Fruit fly (Drosophila melanogaster) whole organism, adult: ENCODE results near the gene Ho.

ENCODE experiments used
- CG11617 ChIP-seq: fragments of 200-800 bp; sonication (Bioruptor generic); optimal IDR thresholded peaks from 2 replicates; lab custom pipeline; 2017; ENCODE audit warnings: mild to moderate bottlenecking, missing biosample characterization, missing genetic modification reagents, missing genetic modification characterization
- CG12768 ChIP-seq: fragments of 200-800 bp; sonication (Bioruptor generic); optimal IDR thresholded peaks from 2 replicates; lab custom pipeline; 2017; ENCODE audit warnings: missing biosample characterization, missing genetic modification characterization, mild to moderate bottlenecking, moderate library complexity, missing genetic modification reagents
- CG14711 ChIP-seq: fragments of 200-800 bp; sonication (Bioruptor generic); optimal IDR thresholded peaks from 2 replicates; lab custom pipeline; 2018; ENCODE audit warnings: missing biosample characterization, mild to moderate bottlenecking, missing genetic modification characterization, moderate library complexity
- CG1620 ChIP-seq: fragments of 200-800 bp; sonication (Bioruptor generic); optimal IDR thresholded peaks from 2 replicates; lab custom pipeline; 2016; ENCODE audit warnings: missing biosample characterization, missing genetic modification characterization
- CG33017 ChIP-seq: fragments of 200-800 bp; sonication (Bioruptor generic); optimal IDR thresholded peaks from 2 replicates; lab custom pipeline; 2018; ENCODE audit warnings: missing biosample characterization, mild to moderate bottlenecking, missing genetic modification characterization, moderate library complexity
- CG5204 ChIP-seq: fragments of 200-800 bp; sonication (Bioruptor generic); optimal IDR thresholded peaks from 2 replicates; lab custom pipeline; 2016; ENCODE audit warnings: missing biosample characterization, missing genetic modification characterization
- CG7045 ChIP-seq: fragments of 200-800 bp; sonication (Bioruptor generic); optimal IDR thresholded peaks from 2 replicates; lab custom pipeline; 2017; ENCODE audit warnings: missing biosample characterization, mild to moderate bottlenecking, missing genetic modification characterization
- CG7101 ChIP-seq: fragments of 200-800 bp; sonication (Bioruptor generic); optimal IDR thresholded peaks from 2 replicates; lab custom pipeline; 2018; ENCODE audit warnings: missing biosample characterization, mild to moderate bottlenecking, missing genetic modification characterization, moderate library complexity
- Clk ChIP-seq: fragments of 200-800 bp; sonication (Bioruptor generic); optimal IDR thresholded peaks from 2 replicates; lab custom pipeline; 2017; ENCODE audit warnings: missing biosample characterization, missing genetic modification characterization
- Crg-1 ChIP-seq: fragments of 200-800 bp; sonication (Bioruptor generic); optimal IDR thresholded peaks from 2 replicates; lab custom pipeline; 2016; ENCODE audit warnings: missing biosample characterization, missing genetic modification characterization
- Hr96 ChIP-seq: fragments of 200-800 bp; sonication (Bioruptor generic); optimal IDR thresholded peaks from 2 replicates; lab custom pipeline; 2016; ENCODE audit warnings: missing biosample characterization, missing genetic modification characterization
- Mnt ChIP-seq: fragments of 200-800 bp; sonication (Bioruptor generic); optimal IDR thresholded peaks from 2 replicates; lab custom pipeline; 2016; ENCODE audit warnings: missing biosample characterization, mild to moderate bottlenecking, missing genetic modification characterization
- bab1 ChIP-seq: fragments of 200-800 bp; sonication (Bioruptor generic); optimal IDR thresholded peaks from 3 replicates; lab custom pipeline; 2019; ENCODE audit warnings: missing biosample characterization, mild to moderate bottlenecking, missing genetic modification characterization, moderate library complexity
- cic ChIP-seq: fragments of 200-800 bp; sonication (Bioruptor generic); optimal IDR thresholded peaks from 2 replicates; lab custom pipeline; 2017; ENCODE audit warnings: missing biosample characterization, mild to moderate bottlenecking, missing genetic modification characterization, moderate library complexity
- cnc ChIP-seq, 2 experiments: fragments of >200 bp; optimal IDR thresholded peaks; 2 replicates each; lab custom pipeline; 2017
- kay ChIP-seq: fragments of 200-800 bp; sonication (Bioruptor generic); peaks from one replicate; lab custom pipeline; 2016; ENCODE audit warnings: missing biosample characterization, missing genetic modification characterization, borderline replicate concordance
- ovo ChIP-seq: fragments of 200-800 bp; sonication (Bioruptor generic); optimal IDR thresholded peaks from 2 replicates; lab custom pipeline; 2016; ENCODE audit warnings: missing biosample characterization, missing genetic modification characterization
- pad ChIP-seq: fragments of 200-800 bp; sonication (Bioruptor generic); optimal IDR thresholded peaks from 3 replicates; lab custom pipeline; 2017; ENCODE audit warnings: missing biosample characterization, missing genetic modification characterization, mild to moderate bottlenecking, moderate library complexity, missing genetic modification reagents
- tj ChIP-seq: fragments of 200-800 bp; sonication (Bioruptor generic); optimal IDR thresholded peaks from 3 replicates; lab custom pipeline; 2017; ENCODE audit warnings: missing biosample characterization, mild to moderate bottlenecking, missing genetic modification characterization, moderate library complexity
- toe ChIP-seq: fragments of 200-800 bp; sonication (Bioruptor generic); optimal IDR thresholded peaks from 2 replicates; lab custom pipeline; 2016; ENCODE audit warnings: missing biosample characterization, missing genetic modification characterization

The Ho gene

dm6 chr3R:11700314-11700713 lies 20.8 kb downstream of the Ho start, which contains the start of gene CG14718:
CG14718 (plus strand) TSS chr3R:11700614.
- TF ChIP-seq pad (GFP tag; lab: Kevin White, UChicago) (no peak), CG11617 (GFP tag; lab: Kevin White, UChicago) (no peak), CG7101 (no peak), kay (no peak), bab1 (GFP tag; lab: Kevin White, UChicago) (no peak)

dm6 chr3R:11703730-11704129 lies 24.2 kb downstream of the Ho start, which contains the start of gene I-t:
I-t (plus strand) TSS chr3R:11704030.
- TF ChIP-seq CG12768 (GFP tag; lab: Kevin White, UChicago) (no peak), CG33017 (tag; lab: Kevin White, UChicago) (no peak), cic (GFP tag; lab: Kevin White, UChicago) (no peak), Crg-1 (GFP tag; lab: Kevin White, UChicago) (no peak), CG14711 (tag; lab: Kevin White, UChicago) (no peak), CG5204 (GFP tag; lab: Kevin White, UChicago) (no peak), CG1620 (no peak), bab1 (GFP tag; lab: Kevin White, UChicago) (no peak), ovo (GFP tag; lab: Kevin White, UChicago) (no peak), Hr96 (GFP tag; lab: Kevin White, UChicago) (no peak), kay (no peak), Mnt (GFP tag; lab: Kevin White, UChicago) (no peak), CG7045 (GFP tag; lab: Kevin White, UChicago) (no peak), CG7101 (no peak), tj (GFP tag; lab: Kevin White, UChicago) (no peak), Clk (no peak)

- no peak for TF ChIP-seq tj (GFP tag; lab: Kevin White, UChicago)
- TF ChIP-seq cic (GFP tag; lab: Kevin White, UChicago) = no peak
- TF ChIP-seq cnc (optimal IDR thresholded peaks at IDR 0.05; lab: Kevin White, UChicago) = no peak
- TF ChIP-seq Clk = no peak
- no peak for TF ChIP-seq CG33017 (tag; lab: Kevin White, UChicago)
- no peak for TF ChIP-seq CG1620
- no peak for TF ChIP-seq CG11617 (GFP tag; lab: Kevin White, UChicago)
- TF ChIP-seq CG14711 (tag; lab: Kevin White, UChicago) = no peak
- TF ChIP-seq pad (GFP tag; lab: Kevin White, UChicago) = no peak
- no peak for TF ChIP-seq CG7045 (GFP tag; lab: Kevin White, UChicago)
- no peak for TF ChIP-seq CG7101
- TF ChIP-seq Mnt (GFP tag; lab: Kevin White, UChicago) = no peak
- TF ChIP-seq bab1 (GFP tag; lab: Kevin White, UChicago) = no peak
- no peak for TF ChIP-seq Hr96 (GFP tag; lab: Kevin White, UChicago)
- TF ChIP-seq toe (GFP tag; lab: Kevin White, UChicago) = no peak
- TF ChIP-seq CG5204 (GFP tag; lab: Kevin White, UChicago) = no peak
- TF ChIP-seq ovo (GFP tag; lab: Kevin White, UChicago) = no peak
- no peak for TF ChIP-seq Crg-1 (GFP tag; lab: Kevin White, UChicago)
- TF ChIP-seq kay = no peak
- no peak for TF ChIP-seq CG12768 (GFP tag; lab: Kevin White, UChicago)
These were observed 31.8 kb downstream of the Ho start, which contains the start of gene CG14720 for dm6 chr3R:11711376-11711775. CG14720 (plus strand) TSS chr3R:11711676.

dm6 chr3R:11721593-11721992 lies 42.0 kb downstream of the Ho start, which contains the start of gene CG12594:
CG12594 (plus strand) TSS chr3R:11721734.
- TF ChIP-seq cic (GFP tag; lab: Kevin White, UChicago) (no peak), CG12768 (GFP tag; lab: Kevin White, UChicago) (no peak)
